Worm (Caenorhabditis elegans) whole organism, L2 larva: ENCODE results near the gene dnc-2.

Source experiments
- C34F6.9 ChIP-seq: fragments of 150-350 bp; optimal IDR thresholded peaks from 2 replicates; lab custom pipeline; 2014; ENCODE audit warnings: missing biosample characterization, missing genetic modification characterization
- F13H6.1 ChIP-seq: sonication (generic microtip); optimal IDR thresholded peaks from 2 replicates; lab custom pipeline; 2016; ENCODE audit warnings: missing genetic modification characterization, missing compliant biosample characterization
- R02D3.7 ChIP-seq: fragments of 150-350 bp; optimal IDR thresholded peaks from 2 replicates; lab custom pipeline; 2014; ENCODE audit warnings: missing biosample characterization, missing genetic modification characterization
- ZK546.5 ChIP-seq: sonication (generic microtip); optimal IDR thresholded peaks from 2 replicates; lab custom pipeline; 2017; ENCODE audit warnings: missing biosample characterization, missing genetic modification characterization
- alr-1 ChIP-seq: fragments of 150-350 bp; optimal IDR thresholded peaks from 2 replicates; lab custom pipeline; 2014; ENCODE audit warnings: missing biosample characterization, missing genetic modification characterization
- aly-2 ChIP-seq: fragments of 150-350 bp; optimal IDR thresholded peaks from 2 replicates; lab custom pipeline; 2014; ENCODE audit warnings: missing biosample characterization, missing genetic modification characterization
- ama-1 ChIP-seq: fragments of 150-350 bp; optimal IDR thresholded peaks from 2 replicates; lab custom pipeline; 2018; ENCODE audit warnings: inconsistent platforms
- blmp-1 ChIP-seq: sonication (generic microtip); optimal IDR thresholded peaks from 2 replicates; lab custom pipeline; 2017; ENCODE audit warnings: missing genetic modification characterization, mild to moderate bottlenecking, missing compliant biosample characterization, antibody characterized with exemption, moderate library complexity; ENCODE audit not compliant: insufficient read depth
- ceh-16 ChIP-seq: fragments of 150-350 bp; optimal IDR thresholded peaks from 2 replicates; lab custom pipeline; 2014; ENCODE audit warnings: missing biosample characterization, missing genetic modification characterization
- ceh-82 ChIP-seq: fragments of 150-350 bp; optimal IDR thresholded peaks from 2 replicates; lab custom pipeline; 2014; ENCODE audit warnings: missing biosample characterization, missing genetic modification characterization
- crh-2 ChIP-seq: sonication (generic microtip); optimal IDR thresholded peaks from 2 replicates; lab custom pipeline; 2017; ENCODE audit warnings: missing biosample characterization, missing genetic modification characterization
- dmd-4 ChIP-seq: sonication (generic microtip); optimal IDR thresholded peaks from 2 replicates; lab custom pipeline; 2017; ENCODE audit warnings: missing biosample characterization, missing genetic modification characterization
- egl-27 ChIP-seq: sonication (generic microtip); optimal IDR thresholded peaks from 3 replicates; lab custom pipeline; 2017; ENCODE audit warnings: missing biosample characterization, missing genetic modification reagents, missing genetic modification characterization
- elt-1 ChIP-seq: fragments of 150-350 bp; optimal IDR thresholded peaks from 2 replicates; lab custom pipeline; 2014; ENCODE audit warnings: missing biosample characterization, missing genetic modification characterization
- gmeb-1 ChIP-seq: fragments of 150-350 bp; optimal IDR thresholded peaks from 2 replicates; lab custom pipeline; 2014; ENCODE audit warnings: missing biosample characterization, missing genetic modification characterization
- lin-13 ChIP-seq: fragments of 150-350 bp; optimal IDR thresholded peaks from 2 replicates; lab custom pipeline; 2014; ENCODE audit warnings: missing biosample characterization, missing genetic modification reagents, missing genetic modification characterization
- lsy-2 ChIP-seq, 2 experiments: fragments of 150-350 bp in 1 of 2; sonication (generic microtip) in 1 of 2; optimal IDR thresholded peaks; 2 replicates each; lab custom pipeline; 2014 to 2017; ENCODE audit warnings: missing biosample characterization in 2 of 2, missing genetic modification characterization in 2 of 2
- mab-5 ChIP-seq: fragments of 150-350 bp; optimal IDR thresholded peaks from 2 replicates; lab custom pipeline; 2014; ENCODE audit warnings: missing biosample characterization, missing genetic modification characterization
- mbf-1 ChIP-seq: sonication (generic microtip); optimal IDR thresholded peaks from 2 replicates; lab custom pipeline; 2017; ENCODE audit warnings: missing biosample characterization, missing genetic modification characterization
- mdl-1 ChIP-seq, 2 experiments: fragments of 150-350 bp in 1 of 2; sonication (generic microtip) in 1 of 2; optimal IDR thresholded peaks; 2 replicates each; lab custom pipeline; 2017; ENCODE audit warnings: missing biosample characterization in 2 of 2, missing genetic modification characterization in 2 of 2
- nhr-10 ChIP-seq: sonication (generic microtip); optimal IDR thresholded peaks from 2 replicates; lab custom pipeline; 2017; ENCODE audit warnings: missing biosample characterization, missing genetic modification characterization
- nhr-11 ChIP-seq: fragments of 150-350 bp; optimal IDR thresholded peaks from 2 replicates; lab custom pipeline; 2014; ENCODE audit warnings: missing biosample characterization, missing genetic modification characterization
- nhr-12 ChIP-seq: fragments of 150-350 bp; optimal IDR thresholded peaks from 2 replicates; lab custom pipeline; 2014; ENCODE audit warnings: missing biosample characterization, missing genetic modification characterization
- nhr-129 ChIP-seq: fragments of 150-350 bp; optimal IDR thresholded peaks from 2 replicates; lab custom pipeline; 2014; ENCODE audit warnings: missing biosample characterization, missing genetic modification characterization
- nhr-21 ChIP-seq: fragments of 150-350 bp; optimal IDR thresholded peaks from 2 replicates; lab custom pipeline; 2014; ENCODE audit warnings: missing biosample characterization, missing genetic modification characterization
- nhr-23 ChIP-seq: fragments of 150-350 bp; optimal IDR thresholded peaks from 2 replicates; lab custom pipeline; 2014; ENCODE audit warnings: missing biosample characterization, missing genetic modification reagents, missing genetic modification characterization
- nhr-237 ChIP-seq: fragments of 150-350 bp; optimal IDR thresholded peaks from 2 replicates; lab custom pipeline; 2014; ENCODE audit warnings: missing biosample characterization, missing genetic modification characterization
- nhr-25 ChIP-seq: fragments of 150-350 bp; sonication (generic microtip); optimal IDR thresholded peaks from 3 replicates; lab custom pipeline; 2014; ENCODE audit warnings: missing biosample characterization, missing genetic modification characterization
- peb-1 ChIP-seq: fragments of 150-350 bp; optimal IDR thresholded peaks from 2 replicates; lab custom pipeline; 2014; ENCODE audit warnings: missing biosample characterization, missing genetic modification characterization
- skn-1 ChIP-seq: sonication (generic microtip); optimal IDR thresholded peaks from 2 replicates; lab custom pipeline; 2017; ENCODE audit warnings: missing biosample characterization, missing genetic modification characterization
- sma-3 ChIP-seq: sonication (generic microtip); optimal IDR thresholded peaks from 2 replicates; lab custom pipeline; 2016; ENCODE audit warnings: missing genetic modification reagents, missing genetic modification characterization, missing compliant biosample characterization
- sma-9 ChIP-seq, 2 experiments: fragments of 150-350 bp in 1 of 2; sonication (generic microtip) in 1 of 2; optimal IDR thresholded peaks; 2 replicates each; lab custom pipeline; 2014 to 2016; ENCODE audit warnings: missing genetic modification characterization in 2 of 2, mild to moderate bottlenecking in 1 of 2, missing biosample characterization in 1 of 2, missing compliant biosample characterization in 1 of 2, missing genetic modification reagents in 1 of 2, moderate library complexity in 1 of 2
- unc-39 ChIP-seq: fragments of 150-350 bp; optimal IDR thresholded peaks from 2 replicates; lab custom pipeline; 2014; ENCODE audit warnings: missing biosample characterization, missing genetic modification characterization
- ztf-1 ChIP-seq: fragments of 200-800 bp; sonication (Bioruptor generic); conservative IDR thresholded peaks from 2 replicates; pipeline ENCODE4 v1.3.6; 2022; ENCODE audit warnings: missing genetic modification characterization, missing compliant biosample characterization
- ztf-11 ChIP-seq: sonication (generic microtip); optimal IDR thresholded peaks from 2 replicates; lab custom pipeline; 2017; ENCODE audit warnings: missing biosample characterization, missing genetic modification characterization
- ztf-4 ChIP-seq: fragments of 150-350 bp; optimal IDR thresholded peaks from 2 replicates; lab custom pipeline; 2014; ENCODE audit warnings: missing biosample characterization, missing genetic modification characterization

Gene dnc-2

ce11 chrIII:5938013-5938412 lies 12.5 kb upstream of the dnc-2 start (continued):
- TF ChIP-seq ztf-11 (no peak), nhr-21 (peak; percentile 95), ZK546.5 (tag; lab: Kevin White, UChicago) (no peak), nhr-11 (no peak), skn-1 (tag; lab: Kevin White, UChicago) (no peak)

- TF ChIP-seq C34F6.9 (tag; lab: Kevin White, UChicago) (peak; percentile 2), egl-27 (tag; lab: Kevin White, UChicago) (no peak)
Observed at ce11 chrIII:5936992-5937391, 11.4 kb upstream of the dnc-2 start, which contains the start of gene EGAP1.1. EGAP1.1 (minus strand) TSS chrIII:5937220.

ce11 chrIII:5934138-5934658 lies 8.6 kb upstream of the dnc-2 start:
- TF ChIP-seq ceh-82 (tag; lab: Kevin White, UChicago) (no peak), F13H6.1 (tag; lab: Kevin White, UChicago) (peak; percentile 24), elt-1 (no peak), C34F6.9 (tag; lab: Kevin White, UChicago) (peak; percentile 40), crh-2 (no peak), lsy-2 (tag; optimal IDR thresholded peaks at IDR 0.05; lab: Kevin White, UChicago) (peak in 1 of 2 experiments; percentile 9)

- TF ChIP-seq ztf-1 (GFP tag; lab: Robert Waterston, UW) (no peak), nhr-237 (no peak)
- TF ChIP-seq, all 48 proteins: peak for 0
Observed at ce11 chrIII:5932853-5933252, 7.3 kb upstream of the dnc-2 start, which contains the start of gene zmp-1. zmp-1 (minus strand) TSS chrIII:5932953.

- TF ChIP-seq unc-39 (tag; lab: Kevin White, UChicago) = no peak
- TF ChIP-seq nhr-129 (tag; lab: Kevin White, UChicago) = peak; percentile 31
- TF ChIP-seq F13H6.1 (tag; lab: Kevin White, UChicago) = peak; percentile 32
- TF ChIP-seq nhr-10 (tag; lab: Kevin White, UChicago) = no peak
- no peak for TF ChIP-seq dmd-4
- no peak for TF ChIP-seq mbf-1 (tag; lab: Kevin White, UChicago)
- TF ChIP-seq nhr-12 (tag; lab: Kevin White, UChicago) = no peak
- no peak for TF ChIP-seq ZK546.5 (tag; lab: Kevin White, UChicago)
- no peak for TF ChIP-seq nhr-23 (tag; lab: Kevin White, UChicago)
- TF ChIP-seq alr-1 (tag; lab: Kevin White, UChicago) = no peak
Observed at ce11 chrIII:5931433-5931994, 6.0 kb upstream of the dnc-2 start, which contains the start of gene EGAP1.5. EGAP1.5 (plus strand) TSS chrIII:5931721.

ce11 chrIII:5930659-5931058 lies 5.1 kb upstream of the dnc-2 start:
- TF ChIP-seq elt-1 (no peak), lsy-2 (tag; optimal IDR thresholded peaks at IDR 0.05; lab: Kevin White, UChicago) (peak in 1 of 2 experiments; percentile 40), nhr-129 (tag; lab: Kevin White, UChicago) (peak; percentile 17), F13H6.1 (tag; lab: Kevin White, UChicago) (peak; percentile 24), sma-9 (GFP tag; optimal IDR thresholded peaks at IDR 0.05; lab: Kevin White, UChicago) (peak; percentile 33), sma-9 (tag; optimal IDR thresholded peaks at IDR 0.05; lab: Kevin White, UChicago) (no peak)
- TF ChIP-seq, all 48 proteins: peak for 4

ce11 chrIII:5922236-5922635 lies 3.3 kb downstream of the dnc-2 start:
- peak; percentile 49 for TF ChIP-seq nhr-21
- TF ChIP-seq blmp-1 (tag; lab: Kevin White, UChicago) = peak; percentile 33
- no peak for TF ChIP-seq mab-5
- no peak for TF ChIP-seq nhr-10 (tag; lab: Kevin White, UChicago)
- TF ChIP-seq ZK546.5 (tag; lab: Kevin White, UChicago) = no peak
- no peak for TF ChIP-seq aly-2 (tag; lab: Kevin White, UChicago)
- peak; percentile 73 for TF ChIP-seq sma-9 (GFP tag; optimal IDR thresholded peaks at IDR 0.05; lab: Kevin White, UChicago)
- TF ChIP-seq sma-9 (tag; optimal IDR thresholded peaks at IDR 0.05; lab: Kevin White, UChicago) = no peak
- TF ChIP-seq peb-1 (tag; lab: Kevin White, UChicago) = no peak
- no peak for TF ChIP-seq ama-1
- TF ChIP-seq lin-13 (GFP tag; lab: Kevin White, UChicago) = no peak
- no peak for TF ChIP-seq F13H6.1 (tag; lab: Kevin White, UChicago)
- peak; percentile 3 for TF ChIP-seq nhr-129 (tag; lab: Kevin White, UChicago)
- TF ChIP-seq crh-2 = peak; percentile 25
- no peak for TF ChIP-seq mdl-1 (tag; optimal IDR thresholded peaks at IDR 0.05; lab: Kevin White, UChicago)
- TF ChIP-seq ceh-16 (tag; lab: Kevin White, UChicago) = no peak
- no peak for TF ChIP-seq ztf-4
- TF ChIP-seq sma-3 = peak; percentile 59
- no peak for TF ChIP-seq alr-1 (tag; lab: Kevin White, UChicago)
- peak; percentile 6 for TF ChIP-seq egl-27 (tag; lab: Kevin White, UChicago)
- TF ChIP-seq R02D3.7 = no peak
- peak; percentile 25 for TF ChIP-seq gmeb-1 (tag; lab: Kevin White, UChicago)
- TF ChIP-seq nhr-25 (tag; lab: Kevin White, UChicago) = peak; percentile 83
- TF ChIP-seq nhr-237 = no peak
